Fruit fly (Drosophila melanogaster) whole organism, embryonic: ENCODE results near the gene CG16965.

ENCODE experiments used
- Abd-B ChIP-seq: fragments of 200-800 bp; sonication (Bioruptor generic); optimal IDR thresholded peaks from 2 replicates; lab custom pipeline; 2018; ENCODE audit warnings: missing biosample characterization, mild to moderate bottlenecking, missing genetic modification characterization, moderate library complexity
- Bteb2 ChIP-seq: fragments of 200-800 bp; sonication (Bioruptor generic); optimal IDR thresholded peaks from 2 replicates; lab custom pipeline; 2016; ENCODE audit warnings: missing biosample characterization, missing genetic modification characterization
- CG1024 ChIP-seq: fragments of 200-800 bp; sonication (Bioruptor generic); IDR thresholded peaks from 2 replicates; pipeline ENCODE4 v1.3.6; 2022; ENCODE audit warnings: missing biosample characterization, missing genetic modification characterization
- CG10267 ChIP-seq: fragments of 200-800 bp; sonication (Bioruptor generic); optimal IDR thresholded peaks from 2 replicates; lab custom pipeline; 2018; ENCODE audit warnings: missing biosample characterization, mild to moderate bottlenecking, missing genetic modification characterization, moderate library complexity
- CG12071 ChIP-seq: fragments of 200-800 bp; sonication (Bioruptor generic); optimal IDR thresholded peaks from 3 replicates; lab custom pipeline; 2018; ENCODE audit warnings: missing biosample characterization, mild to moderate bottlenecking, missing genetic modification characterization
- CG15514 ChIP-seq: fragments of 200-800 bp; sonication (Bioruptor generic); optimal IDR thresholded peaks from 3 replicates; lab custom pipeline; 2017; ENCODE audit warnings: missing biosample characterization, missing genetic modification characterization, mild to moderate bottlenecking, moderate library complexity, missing genetic modification reagents
- CG15696 ChIP-seq: fragments of 200-800 bp; sonication (Bioruptor generic); optimal IDR thresholded peaks from 2 replicates; lab custom pipeline; 2019; ENCODE audit warnings: missing biosample characterization, mild to moderate bottlenecking, missing genetic modification characterization, moderate library complexity
- CG17186 ChIP-seq: fragments of 200-800 bp; sonication (Bioruptor generic); optimal IDR thresholded peaks from 3 replicates; lab custom pipeline; 2017; ENCODE audit warnings: missing biosample characterization, missing genetic modification reagents, missing genetic modification characterization
- CG17568 ChIP-seq: fragments of 200-800 bp; sonication (Bioruptor generic); optimal IDR thresholded peaks from 2 replicates; lab custom pipeline; 2018; ENCODE audit warnings: missing biosample characterization, mild to moderate bottlenecking, missing genetic modification characterization, moderate library complexity
- CG17612 ChIP-seq: fragments of 200-800 bp; sonication (Bioruptor generic); IDR thresholded peaks from 2 replicates; pipeline ENCODE4 v1.3.6; 2022; ENCODE audit warnings: missing biosample characterization, missing genetic modification characterization
- CG18262 ChIP-seq: fragments of 200-800 bp; optimal IDR thresholded peaks from 3 replicates; lab custom pipeline; 2019; ENCODE audit warnings: missing biosample characterization, mild to moderate bottlenecking, missing genetic modification characterization, moderate library complexity
- CG2202 ChIP-seq: fragments of 200-800 bp; sonication (Bioruptor generic); optimal IDR thresholded peaks from 2 replicates; lab custom pipeline; 2018; ENCODE audit warnings: missing biosample characterization, mild to moderate bottlenecking, missing genetic modification characterization
- CG31441 ChIP-seq: fragments of 200-800 bp; sonication (Bioruptor generic); IDR thresholded peaks from 2 replicates; pipeline ENCODE4 v1.3.6; 2022; ENCODE audit warnings: missing biosample characterization, missing genetic modification characterization
- CG32532 ChIP-seq: fragments of 200-800 bp; sonication (Bioruptor generic); IDR thresholded peaks from 2 replicates; pipeline ENCODE4 v1.3.6; 2022; ENCODE audit warnings: missing biosample characterization, missing genetic modification characterization
- CG3281 ChIP-seq: fragments of 200-800 bp; sonication (Bioruptor generic); optimal IDR thresholded peaks from 3 replicates; lab custom pipeline; 2017; ENCODE audit warnings: missing biosample characterization, mild to moderate bottlenecking, missing genetic modification characterization
- CG34376 ChIP-seq: fragments of 200-800 bp; sonication (Bioruptor generic); optimal IDR thresholded peaks from 2 replicates; lab custom pipeline; 2018; ENCODE audit warnings: missing biosample characterization, mild to moderate bottlenecking, missing genetic modification characterization
- CG4617 ChIP-seq: fragments of 200-800 bp; sonication (Bioruptor generic); optimal IDR thresholded peaks from 3 replicates; lab custom pipeline; 2016; ENCODE audit warnings: missing biosample characterization, missing genetic modification characterization, borderline replicate concordance
- CG6254 ChIP-seq: fragments of 200-800 bp; sonication (Bioruptor generic); optimal IDR thresholded peaks from 3 replicates; lab custom pipeline; 2017; ENCODE audit warnings: mild to moderate bottlenecking, missing biosample characterization, missing genetic modification reagents, missing genetic modification characterization
- CG6689 ChIP-seq: fragments of 200-800 bp; sonication (Bioruptor generic); IDR thresholded peaks from 2 replicates; pipeline ENCODE4 v1.3.6; 2022; ENCODE audit warnings: missing biosample characterization, missing genetic modification characterization
- CG6765 ChIP-seq: fragments of 200-800 bp; sonication (Bioruptor generic); optimal IDR thresholded peaks from 3 replicates; lab custom pipeline; 2017; ENCODE audit warnings: missing biosample characterization, mild to moderate bottlenecking, missing genetic modification characterization
- CG6813 ChIP-seq: fragments of 200-800 bp; sonication (Bioruptor generic); optimal IDR thresholded peaks from 2 replicates; lab custom pipeline; 2017; ENCODE audit warnings: missing biosample characterization, missing genetic modification characterization, mild to moderate bottlenecking, moderate library complexity, missing genetic modification reagents
- CG7786 ChIP-seq: fragments of 200-800 bp; sonication (Bioruptor generic); optimal IDR thresholded peaks from 2 replicates; lab custom pipeline; 2016; ENCODE audit warnings: missing biosample characterization, missing genetic modification characterization
- CG9797 ChIP-seq: fragments of 200-800 bp; sonication (Bioruptor generic); optimal IDR thresholded peaks from 3 replicates; lab custom pipeline; 2018; ENCODE audit warnings: missing biosample characterization, mild to moderate bottlenecking, missing genetic modification characterization
- CG9876 ChIP-seq: fragments of 200-800 bp; sonication (Bioruptor generic); optimal IDR thresholded peaks from 2 replicates; lab custom pipeline; 2016; ENCODE audit warnings: missing biosample characterization, missing genetic modification characterization
- CrebB ChIP-seq: fragments of 200-800 bp; sonication (Bioruptor generic); optimal IDR thresholded peaks from 3 replicates; lab custom pipeline; 2018; ENCODE audit warnings: missing biosample characterization, mild to moderate bottlenecking, missing genetic modification characterization
- Dll ChIP-seq: fragments of 200-800 bp; sonication (Bioruptor generic); IDR thresholded peaks from 4 replicates; pipeline ENCODE4 v1.3.6; 2022; ENCODE audit warnings: missing biosample characterization, missing genetic modification characterization; ENCODE audit not compliant: partially characterized antibody
- Dp ChIP-seq: fragments of 200-800 bp; sonication (Bioruptor generic); optimal IDR thresholded peaks from 2 replicates; lab custom pipeline; 2018; ENCODE audit warnings: missing biosample characterization, mild to moderate bottlenecking, missing genetic modification characterization, moderate library complexity
- Eip74EF ChIP-seq, 2 experiments: fragments of 200-800 bp in 1 of 2; fragments of >200 bp in 1 of 2; sonication (Bioruptor generic) in 1 of 2; optimal IDR thresholded peaks; 2 replicates each; lab custom pipeline; 2017 to 2019; ENCODE audit warnings: missing biosample characterization in 2 of 2, missing genetic modification characterization in 2 of 2, mild to moderate bottlenecking in 1 of 2, moderate library complexity in 1 of 2
- HLH4C ChIP-seq: fragments of 200-800 bp; sonication (Bioruptor generic); IDR thresholded peaks from 3 replicates; pipeline ENCODE4 v1.3.6; 2022; ENCODE audit warnings: missing biosample characterization, missing genetic modification characterization; ENCODE audit not compliant: partially characterized antibody
- Mad ChIP-seq: fragments of 200-800 bp; sonication (Bioruptor generic); optimal IDR thresholded peaks from 2 replicates; lab custom pipeline; 2016; ENCODE audit warnings: missing biosample characterization, missing genetic modification characterization
- Ravus ChIP-seq: fragments of 200-800 bp; sonication (Bioruptor generic); IDR thresholded peaks from 2 replicates; pipeline ENCODE4 v1.3.6; 2022; ENCODE audit warnings: missing biosample characterization, missing genetic modification characterization
- abd-A ChIP-seq: fragments of 200-800 bp; sonication (Bioruptor generic); optimal IDR thresholded peaks from 3 replicates; lab custom pipeline; 2019; ENCODE audit warnings: missing biosample characterization, mild to moderate bottlenecking, missing genetic modification characterization, moderate library complexity
- bab2 ChIP-seq: fragments of 200-800 bp; sonication (Bioruptor generic); optimal IDR thresholded peaks from 2 replicates; lab custom pipeline; 2016; ENCODE audit warnings: missing biosample characterization, missing genetic modification characterization
- dati ChIP-seq: fragments of 200-800 bp; sonication (Bioruptor generic); IDR thresholded peaks from 2 replicates; pipeline ENCODE4 v1.3.6; 2022; ENCODE audit warnings: missing biosample characterization, missing genetic modification characterization
- dimm ChIP-seq: fragments of 200-800 bp; sonication (Bioruptor generic); IDR thresholded peaks from 2 replicates; pipeline ENCODE4 v1.3.6; 2022; ENCODE audit warnings: missing biosample characterization, missing genetic modification characterization
- emc ChIP-seq: fragments of 200-800 bp; sonication (Bioruptor generic); optimal IDR thresholded peaks from 2 replicates; lab custom pipeline; 2016; ENCODE audit warnings: missing biosample characterization, missing genetic modification characterization
- esg ChIP-seq: fragments of 200-800 bp; sonication (Bioruptor generic); conservative IDR thresholded peaks from 2 replicates; pipeline ENCODE4 v1.3.6; 2022; ENCODE audit warnings: missing biosample characterization, missing genetic modification characterization
- gfzf ChIP-seq: fragments of 200-800 bp; sonication (Bioruptor generic); optimal IDR thresholded peaks from 2 replicates; lab custom pipeline; 2016; ENCODE audit warnings: missing biosample characterization, mild to moderate bottlenecking, missing genetic modification characterization, moderate library complexity
- hth ChIP-seq: fragments of >200 bp; optimal IDR thresholded peaks from 2 replicates; lab custom pipeline; 2017; ENCODE audit warnings: inconsistent platforms
- mld ChIP-seq: fragments of 200-800 bp; sonication (Bioruptor generic); IDR thresholded peaks from 3 replicates; pipeline ENCODE4 v1.3.6; 2022; ENCODE audit warnings: missing biosample characterization, missing genetic modification characterization; ENCODE audit not compliant: partially characterized antibody
- nerfin-2 ChIP-seq: fragments of 200-800 bp; sonication (Bioruptor generic); IDR thresholded peaks from 2 replicates; pipeline ENCODE4 v1.3.6; 2022; ENCODE audit warnings: missing biosample characterization, missing genetic modification characterization; ENCODE audit not compliant: partially characterized antibody
- pho ChIP-seq: fragments of 200-800 bp; sonication (Bioruptor generic); optimal IDR thresholded peaks from 2 replicates; lab custom pipeline; 2016; ENCODE audit warnings: missing biosample characterization, missing genetic modification characterization
- phol ChIP-seq: fragments of 200-800 bp; sonication (Bioruptor generic); optimal IDR thresholded peaks from 3 replicates; lab custom pipeline; 2018; ENCODE audit warnings: missing biosample characterization, mild to moderate bottlenecking, missing genetic modification characterization, moderate library complexity
- pzg ChIP-seq: fragments of 200-800 bp; sonication (Bioruptor generic); optimal IDR thresholded peaks from 3 replicates; lab custom pipeline; 2018; ENCODE audit warnings: missing biosample characterization, mild to moderate bottlenecking, missing genetic modification characterization, moderate library complexity
- sc ChIP-seq, 3 experiments: fragments of >200 bp in 2 of 3; fragments of 200-800 bp in 1 of 3; sonication (Bioruptor generic) in 1 of 3; optimal IDR thresholded peaks; 2 replicates in 2 of 3; 3 replicates in 1 of 3; lab custom pipeline; 2017; ENCODE audit warnings: mild to moderate bottlenecking in 1 of 3, missing biosample characterization in 1 of 3, missing genetic modification characterization in 1 of 3, missing genetic modification reagents in 1 of 3
- stwl ChIP-seq: fragments of 200-800 bp; sonication (Bioruptor generic); optimal IDR thresholded peaks from 3 replicates; lab custom pipeline; 2018; ENCODE audit warnings: missing biosample characterization, mild to moderate bottlenecking, missing genetic modification characterization, moderate library complexity
- tgo ChIP-seq: fragments of 200-800 bp; sonication (Bioruptor generic); IDR thresholded peaks from 3 replicates; pipeline ENCODE4 v1.3.6; 2022; ENCODE audit warnings: missing biosample characterization, missing genetic modification characterization
- trh ChIP-seq: fragments of 200-800 bp; sonication (Bioruptor generic); optimal IDR thresholded peaks from 2 replicates; lab custom pipeline; 2016; ENCODE audit warnings: missing biosample characterization, missing genetic modification characterization
- wor ChIP-seq: fragments of 200-800 bp; sonication (Bioruptor generic); IDR thresholded peaks from 2 replicates; pipeline ENCODE4 v1.3.6; 2022; ENCODE audit warnings: missing biosample characterization, missing genetic modification characterization
- zen ChIP-seq: fragments of 200-800 bp; sonication (Bioruptor generic); optimal IDR thresholded peaks from 3 replicates; lab custom pipeline; 2018; ENCODE audit warnings: missing biosample characterization, mild to moderate bottlenecking, missing genetic modification characterization, moderate library complexity

CG16965 gene

dm6 chr2L:12020735-12021134, 39.3 kb downstream of the CG16965 start, which contains the start of gene Wdr81 (continued):
- TF ChIP-seq dati (GFP tag; lab: Robert Waterston, UW) (no peak), tgo (no peak), CG17568 (GFP tag; lab: Kevin White, UChicago) (no peak), CG10267 (tag; lab: Kevin White, UChicago) (peak; percentile 17), CG18262 (tag; lab: Kevin White, UChicago) (no peak), bab2 (GFP tag; lab: Kevin White, UChicago) (no peak), dimm (no peak), CG4617 (GFP tag; lab: Kevin White, UChicago) (peak; percentile 45), CG6765 (GFP tag; lab: Kevin White, UChicago) (no peak), CG9797 (GFP tag; lab: Kevin White, UChicago) (peak; percentile 58), CG9876 (GFP tag; lab: Kevin White, UChicago) (no peak), zen (tag; lab: Kevin White, UChicago) (no peak), CG31441 (GFP tag; lab: Robert Waterston, UW) (no peak), stwl (peak; percentile 28), pho (GFP tag; lab: Kevin White, UChicago) (no peak), mld (GFP tag; lab: Robert Waterston, UW) (no peak), CG15514 (GFP tag; lab: Kevin White, UChicago) (no peak), esg (no peak), Bteb2 (GFP tag; lab: Kevin White, UChicago) (no peak), emc (GFP tag; lab: Kevin White, UChicago) (no peak), gfzf (GFP tag; lab: Kevin White, UChicago) (peak; percentile 80), CG12071 (GFP tag; lab: Kevin White, UChicago) (no peak), hth (lab: Kevin White, UChicago) (no peak), Dll (GFP tag; lab: Robert Waterston, UW) (peak; percentile 47; the same call in 2 of the 4 replicates), CrebB (tag; lab: Kevin White, UChicago) (no peak), CG6689 (no peak), CG17612 (no peak), pzg (GFP tag; lab: Kevin White, UChicago) (peak; percentile 68), CG2202 (tag; lab: Kevin White, UChicago) (no peak), Dp (peak; percentile 96), CG6254 (GFP tag; lab: Kevin White, UChicago) (no peak), CG34376 (GFP tag; lab: Kevin White, UChicago) (no peak), CG7786 (no peak), CG6813 (no peak), Abd-B (GFP tag; lab: Kevin White, UChicago) (no peak), trh (GFP tag; lab: Kevin White, UChicago) (no peak), Eip74EF (GFP tag; optimal IDR thresholded peaks at IDR 0.05; lab: Kevin White, UChicago) (no peak), Mad (no peak), sc (optimal IDR thresholded peaks at IDR 0.05; lab: Kevin White, UChicago) (no peak), sc (GFP tag; optimal IDR thresholded peaks at IDR 0.05; lab: Kevin White, UChicago) (no peak), HLH4C (GFP tag; lab: Robert Waterston, UW) (no peak), abd-A (no peak), Ravus (GFP tag; lab: Robert Waterston, UW) (no peak), wor (no peak), CG3281 (GFP tag; lab: Kevin White, UChicago) (no peak), CG32532 (no peak), nerfin-2 (GFP tag; lab: Robert Waterston, UW) (no peak), CG1024 (GFP tag; lab: Robert Waterston, UW) (no peak), CG15696 (tag; lab: Kevin White, UChicago) (no peak), phol (tag; lab: Kevin White, UChicago) (no peak), CG17186 (GFP tag; lab: Kevin White, UChicago) (no peak)
